Fruit fly (Drosophila melanogaster) S2 (cell line): ENCODE data around the gene Tsc1.

Source experiments
- CG8478 ChIP-seq: fragments of >200 bp; optimal IDR thresholded peaks from 2 replicates; lab custom pipeline; 2018
- CTCF ChIP-seq, 2 experiments: fragments of >200 bp; optimal IDR thresholded peaks; 2 replicates each; lab custom pipeline; 2018

Gene Tsc1

DNA sequence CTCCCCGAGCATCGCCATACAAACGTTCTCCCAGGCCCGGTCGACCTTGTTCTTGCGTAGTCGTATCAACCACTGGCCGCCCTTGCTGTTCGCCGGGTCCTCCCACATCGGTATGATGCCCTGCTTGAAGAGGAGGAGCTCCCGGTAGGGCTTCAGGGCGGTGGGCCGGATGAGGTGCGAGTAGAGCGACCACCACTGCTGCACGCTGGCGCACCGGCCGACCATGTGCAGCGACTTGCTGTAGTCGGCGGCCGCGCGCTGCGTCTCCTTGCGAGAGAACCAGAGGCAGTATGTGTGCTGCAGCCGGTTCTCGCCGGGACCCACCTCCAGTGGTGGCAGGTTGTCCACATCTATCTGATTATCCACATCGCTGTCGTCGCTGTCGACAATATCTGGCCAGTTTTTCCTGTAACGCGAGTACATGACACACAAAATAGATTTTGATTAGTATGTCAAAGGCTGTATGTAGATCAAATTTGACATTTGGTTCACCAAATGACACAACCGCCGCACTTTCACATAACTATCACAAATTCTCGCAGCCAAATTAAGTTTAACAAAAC is 23.1 kb upstream of the Tsc1 start, which contains the start of gene CG10694:
Gene CG10694, plus strand, starts transcription at position 513 of the 563 bp plus-strand sequence.
- TF ChIP-seq CG8478 (lab: Kevin White, UChicago) (no peak), CTCF (optimal IDR thresholded peaks at IDR 0.05; lab: Kevin White, UChicago) (no peak)

DNA sequence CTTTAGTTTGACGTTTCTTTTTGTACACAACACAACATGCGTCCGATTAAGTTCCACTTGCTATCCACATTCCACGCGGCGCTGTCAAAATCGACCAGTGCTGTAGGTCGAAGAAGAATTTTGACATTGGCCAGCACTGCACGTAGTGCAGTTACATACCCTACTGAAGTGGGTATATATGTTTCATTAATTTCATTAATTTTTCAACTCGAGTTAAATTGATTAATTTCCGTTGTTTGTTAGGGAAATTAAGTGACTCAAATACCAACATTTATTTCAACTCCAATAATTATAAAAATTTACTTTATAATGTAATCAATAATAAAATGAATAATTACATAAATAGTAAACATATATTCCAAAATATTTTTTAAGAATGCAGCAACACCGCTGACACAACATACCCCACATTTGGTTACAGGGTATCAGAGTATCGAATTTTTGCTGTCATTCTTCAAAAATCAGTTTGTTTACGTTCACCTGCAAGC is 21.2 kb upstream of the Tsc1 start, which contains the start of the genes eIF4EHP and CG18428:
Gene eIF4EHP, minus strand, starts transcription at position 59 of the 488 bp plus-strand sequence.
Gene CG18428, plus strand, starts transcription at position 435 of the 488 bp plus-strand sequence.
- TF ChIP-seq CTCF (optimal IDR thresholded peaks at IDR 0.05; lab: Kevin White, UChicago): no peak
- TF ChIP-seq CG8478 (lab: Kevin White, UChicago): no peak

DNA sequence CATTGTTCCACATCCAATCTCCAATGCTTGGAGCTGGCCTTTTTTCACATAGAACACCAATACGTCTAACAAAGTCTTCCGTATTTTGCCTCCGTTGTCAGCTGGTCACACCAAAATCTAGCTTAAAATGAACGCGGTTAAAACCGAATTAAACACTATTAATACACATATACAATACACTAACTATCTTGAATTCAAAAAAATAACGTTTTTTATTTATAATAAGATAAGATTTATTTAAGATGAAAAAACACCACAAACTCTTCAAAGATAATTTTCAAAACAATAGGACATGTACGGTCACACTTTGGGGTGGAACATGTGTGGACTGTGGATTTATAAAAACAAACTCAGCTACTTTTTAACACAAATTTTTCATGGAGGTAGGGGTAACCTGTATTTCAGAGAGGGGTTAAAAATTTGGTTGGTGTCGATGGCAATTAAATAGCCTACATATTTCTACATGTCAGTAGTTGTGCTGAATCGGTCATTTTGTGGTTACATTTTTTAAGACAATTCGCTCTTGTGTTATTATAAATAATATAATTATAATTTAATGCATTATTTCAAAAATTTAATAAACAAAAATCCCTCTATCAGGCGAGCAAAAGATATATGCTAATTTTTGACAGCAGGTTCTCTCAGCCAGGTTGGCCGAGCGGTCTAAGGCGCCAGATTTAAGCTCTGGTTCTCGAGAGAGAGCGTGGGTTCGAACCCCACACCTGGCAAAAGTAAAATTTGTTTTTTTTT is 17.6 kb upstream of the Tsc1 start, which contains the start of gene CG13605:
Gene CG13605, minus strand, starts transcription at position 70 of the 750 bp plus-strand sequence.
- no peak for TF ChIP-seq CTCF (optimal IDR thresholded peaks at IDR 0.05; lab: Kevin White, UChicago)
- no peak for TF ChIP-seq CG8478 (lab: Kevin White, UChicago)

DNA sequence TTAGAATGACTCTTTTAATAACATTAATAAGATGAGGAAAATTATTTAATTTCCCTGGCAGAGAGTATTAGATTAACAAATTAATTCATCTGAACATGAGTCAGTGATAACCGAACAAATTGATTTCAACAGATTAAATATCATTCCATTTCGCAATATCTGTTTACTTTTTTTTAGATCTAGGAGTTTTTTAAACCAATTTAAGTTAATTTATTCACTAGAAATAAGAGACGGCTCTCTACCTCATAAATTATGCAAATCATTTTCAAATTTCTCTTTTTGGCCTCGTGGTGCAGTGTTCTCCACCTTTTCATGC is 17.1 kb upstream of the Tsc1 start, which contains the start of gene Root:
Gene Root, plus strand, starts transcription at position 217 of the 316 bp plus-strand sequence.
- TF ChIP-seq CG8478 (lab: Kevin White, UChicago): no peak
- no peak for TF ChIP-seq CTCF (optimal IDR thresholded peaks at IDR 0.05; lab: Kevin White, UChicago)

DNA sequence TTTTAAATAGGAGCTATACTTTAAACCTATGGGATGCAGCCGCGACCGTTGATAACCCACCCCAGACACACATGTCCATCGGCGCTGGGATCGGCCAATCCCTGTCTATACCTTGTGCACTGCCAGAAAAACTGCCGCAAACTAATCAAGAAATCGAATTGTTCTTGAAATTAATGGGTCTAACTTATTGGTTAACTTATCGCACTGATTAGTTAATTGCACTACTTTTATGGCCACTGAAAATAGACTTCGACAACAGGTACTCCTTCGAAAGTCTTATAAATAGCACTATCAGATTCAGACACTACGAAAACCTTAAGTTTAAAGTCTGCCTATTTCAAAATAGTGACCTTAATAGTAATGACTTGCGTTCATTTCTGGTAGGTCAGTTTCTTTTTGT is 13.9 kb upstream of the Tsc1 start, which contains the start of gene CG13607:
Gene CG13607, minus strand, starts transcription at position 143 of the 400 bp plus-strand sequence.
- no peak for TF ChIP-seq CTCF (optimal IDR thresholded peaks at IDR 0.05; lab: Kevin White, UChicago)
- TF ChIP-seq CG8478 (lab: Kevin White, UChicago): no peak

DNA sequence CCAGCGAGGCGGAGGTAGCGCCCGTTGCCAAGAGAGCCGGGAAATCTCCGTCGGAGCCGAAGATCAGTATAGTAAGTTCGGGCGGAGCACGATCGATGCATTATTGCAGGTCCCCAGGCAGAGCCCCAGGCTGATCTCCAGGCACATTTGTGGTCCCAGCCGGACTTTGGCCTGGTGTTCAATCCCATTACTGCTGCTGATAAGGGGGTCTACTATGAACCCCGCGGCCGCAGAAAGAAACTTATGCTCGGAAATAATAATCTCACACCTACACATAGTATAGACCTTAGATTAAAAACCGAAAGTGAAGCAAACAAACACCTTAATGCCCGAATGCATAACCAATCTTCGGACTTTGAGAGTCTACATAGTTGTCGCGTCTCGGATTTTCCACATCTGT is 13.1 kb upstream of the Tsc1 start:
- no peak for TF ChIP-seq CTCF (optimal IDR thresholded peaks at IDR 0.05; lab: Kevin White, UChicago)
- TF ChIP-seq CG8478 (lab: Kevin White, UChicago): no peak

DNA sequence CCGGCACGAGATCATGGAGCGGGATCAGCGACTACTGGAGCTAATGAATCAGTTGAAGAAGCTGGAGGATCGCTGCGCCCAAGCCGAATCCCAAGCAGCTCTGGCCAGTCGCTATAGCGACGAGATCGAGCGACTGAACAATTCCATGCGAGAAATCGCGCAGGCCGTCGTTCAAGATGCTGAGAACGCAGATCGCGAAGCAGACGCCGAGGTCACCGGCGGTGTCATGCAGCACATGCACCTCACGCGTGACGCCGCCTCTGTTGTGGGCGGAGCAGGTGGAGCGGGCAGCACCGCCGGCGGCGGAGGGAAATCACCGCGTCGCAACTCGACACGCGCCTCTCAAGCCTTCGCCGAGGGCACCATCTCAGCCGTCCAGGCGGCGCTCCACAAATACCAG is 8.4 kb upstream of the Tsc1 start:
- no peak for TF ChIP-seq CG8478 (lab: Kevin White, UChicago)
- TF ChIP-seq CTCF (optimal IDR thresholded peaks at IDR 0.05; lab: Kevin White, UChicago): no peak

DNA sequence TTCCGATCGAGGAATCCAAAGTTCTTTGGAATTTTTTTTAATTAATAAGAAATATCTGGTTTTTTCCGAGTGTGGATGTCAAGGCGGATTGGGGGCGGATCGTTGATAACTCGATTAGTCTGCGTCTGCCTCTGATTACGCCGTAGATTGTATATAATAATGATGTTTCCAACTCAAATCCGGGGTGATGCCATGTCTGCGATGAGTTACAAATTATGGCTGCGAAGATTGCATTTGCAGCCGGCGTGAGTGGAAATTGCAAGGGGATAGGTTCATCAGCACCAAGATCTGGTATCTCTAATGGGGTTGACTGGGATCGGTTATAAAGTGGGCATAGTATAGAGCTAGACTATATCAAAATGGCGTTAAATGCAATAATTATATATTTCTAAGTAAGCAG is 7.7 kb upstream of the Tsc1 start:
- TF ChIP-seq CG8478 (lab: Kevin White, UChicago) (no peak), CTCF (optimal IDR thresholded peaks at IDR 0.05; lab: Kevin White, UChicago) (no peak)

DNA sequence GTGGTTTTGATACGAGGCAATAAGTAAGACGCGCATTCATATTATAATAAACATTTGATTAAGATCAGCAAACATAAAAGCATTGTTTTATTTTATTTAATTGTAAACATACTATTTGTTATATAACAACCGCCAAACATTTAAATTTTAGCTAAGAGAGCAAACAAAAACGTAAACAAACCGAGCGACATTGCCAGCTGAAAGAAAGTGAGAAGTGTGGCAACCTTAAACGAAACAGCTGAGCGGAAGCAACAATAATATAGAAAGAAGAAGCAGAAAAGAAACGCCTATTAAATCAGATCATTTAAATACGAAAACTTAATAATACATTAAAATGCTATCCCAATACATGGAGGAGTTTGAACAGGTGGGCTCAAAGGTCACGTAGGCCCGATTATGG is 4.5 kb downstream of the Tsc1 start, which contains the start of gene Sec10:
Gene Sec10, plus strand, starts transcription at position 252 of the 400 bp plus-strand sequence.
- no peak for TF ChIP-seq CTCF (optimal IDR thresholded peaks at IDR 0.05; lab: Kevin White, UChicago)
- no peak for TF ChIP-seq CG8478 (lab: Kevin White, UChicago)

DNA sequence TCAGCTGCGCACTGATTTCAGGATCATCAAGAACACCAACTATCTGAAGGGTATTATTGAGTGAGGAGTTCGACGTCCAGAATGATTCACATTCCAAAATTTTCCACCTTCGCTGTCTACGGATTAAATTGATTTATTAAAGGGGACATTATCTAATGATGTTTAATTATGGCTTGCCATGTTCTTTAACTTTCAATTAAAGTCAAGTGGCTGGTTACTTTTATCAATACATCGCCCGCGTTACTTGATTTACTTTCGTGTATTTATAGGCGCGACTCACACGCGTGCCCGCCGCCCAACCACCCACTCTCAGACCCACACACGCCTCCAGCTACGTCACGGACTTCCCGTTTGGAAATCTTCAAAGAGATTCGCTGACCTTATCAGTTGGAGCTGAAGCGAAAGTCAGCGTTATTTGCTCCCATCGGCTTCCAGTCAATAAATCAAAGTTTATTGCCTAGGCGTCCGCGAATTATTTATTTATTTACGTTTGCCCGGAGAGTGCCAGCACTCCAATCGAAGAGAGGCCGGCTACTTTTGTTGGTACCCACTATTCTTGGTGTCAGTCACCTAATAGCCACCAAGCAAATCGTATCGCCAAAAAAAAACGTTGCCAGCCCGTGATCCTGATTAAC is 7.3 kb downstream of the Tsc1 start, which contains the start of gene Npc2f:
Gene Npc2f, plus strand, starts transcription at position 585 of the 635 bp plus-strand sequence.
- TF ChIP-seq CG8478 (lab: Kevin White, UChicago): no peak
- TF ChIP-seq CTCF (optimal IDR thresholded peaks at IDR 0.05; lab: Kevin White, UChicago): no peak

DNA sequence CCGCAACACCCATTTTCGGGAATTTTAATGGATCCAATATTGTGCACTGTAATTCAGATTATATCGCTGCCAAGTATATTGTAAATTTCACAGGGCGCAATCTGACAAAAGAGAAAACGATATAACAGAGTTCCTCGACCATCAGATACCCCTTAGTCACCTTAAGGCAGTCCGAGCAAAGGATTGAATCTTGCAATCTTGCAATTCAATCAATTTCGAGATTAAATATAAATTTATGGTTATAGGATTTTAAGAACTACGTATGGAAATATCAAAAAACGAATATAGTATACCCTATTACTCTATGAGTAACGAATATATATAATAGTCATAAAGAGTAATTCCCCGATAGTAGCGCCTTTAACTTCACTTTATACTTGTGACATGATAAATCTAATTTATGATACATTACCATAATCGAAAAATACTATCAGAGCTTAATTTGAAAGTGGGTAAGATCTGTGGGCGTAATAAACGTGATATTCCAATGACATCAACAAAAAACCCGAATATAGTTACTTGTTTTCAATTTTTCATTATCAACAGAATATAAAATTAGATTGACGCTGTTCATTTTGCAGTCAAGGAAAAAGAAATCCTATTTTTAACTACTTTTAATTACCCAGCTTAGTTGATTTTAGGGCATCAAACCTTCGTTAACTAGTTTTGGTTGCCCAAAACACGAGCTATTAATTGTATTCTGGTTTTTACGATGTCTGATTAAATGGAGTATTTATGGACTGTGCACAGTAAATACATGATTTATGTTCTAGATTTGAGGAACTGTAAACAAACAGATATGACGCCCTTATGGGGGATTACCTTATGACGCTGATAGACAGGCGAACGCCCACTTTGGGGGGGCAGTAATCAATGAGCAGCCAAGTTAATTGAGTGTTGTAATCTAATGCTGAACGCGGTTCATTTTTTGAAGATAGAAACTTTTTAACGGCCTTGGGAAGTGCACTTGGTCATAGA is 8.7 kb downstream of the Tsc1 start:
- TF ChIP-seq CG8478 (lab: Kevin White, UChicago): no peak
- no peak for TF ChIP-seq CTCF (optimal IDR thresholded peaks at IDR 0.05; lab: Kevin White, UChicago)

DNA sequence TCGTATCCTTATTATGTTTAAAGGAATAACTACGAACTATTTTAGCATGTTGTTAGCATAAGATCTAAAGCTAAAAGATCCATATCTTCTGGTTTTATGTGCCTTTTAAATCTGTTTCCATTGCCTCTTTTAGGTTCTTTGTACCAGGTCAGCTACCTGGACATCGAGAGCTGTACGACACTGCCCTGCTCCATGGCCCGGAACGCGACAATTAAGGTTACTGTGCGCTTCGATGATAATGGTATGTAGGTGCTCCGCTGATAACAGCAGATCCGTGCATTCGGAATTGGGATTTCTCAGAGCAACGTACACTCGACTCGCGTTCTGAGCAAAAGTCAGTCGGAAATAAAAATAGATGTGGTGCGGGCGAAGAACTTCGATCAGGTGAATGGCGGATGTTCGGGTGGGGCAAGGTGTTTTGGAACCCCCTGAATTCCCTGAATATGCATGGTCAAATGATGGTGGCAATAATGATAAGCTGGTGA is 9.6 kb downstream of the Tsc1 start:
- no peak for TF ChIP-seq CTCF (optimal IDR thresholded peaks at IDR 0.05; lab: Kevin White, UChicago)
- TF ChIP-seq CG8478 (lab: Kevin White, UChicago): no peak

DNA sequence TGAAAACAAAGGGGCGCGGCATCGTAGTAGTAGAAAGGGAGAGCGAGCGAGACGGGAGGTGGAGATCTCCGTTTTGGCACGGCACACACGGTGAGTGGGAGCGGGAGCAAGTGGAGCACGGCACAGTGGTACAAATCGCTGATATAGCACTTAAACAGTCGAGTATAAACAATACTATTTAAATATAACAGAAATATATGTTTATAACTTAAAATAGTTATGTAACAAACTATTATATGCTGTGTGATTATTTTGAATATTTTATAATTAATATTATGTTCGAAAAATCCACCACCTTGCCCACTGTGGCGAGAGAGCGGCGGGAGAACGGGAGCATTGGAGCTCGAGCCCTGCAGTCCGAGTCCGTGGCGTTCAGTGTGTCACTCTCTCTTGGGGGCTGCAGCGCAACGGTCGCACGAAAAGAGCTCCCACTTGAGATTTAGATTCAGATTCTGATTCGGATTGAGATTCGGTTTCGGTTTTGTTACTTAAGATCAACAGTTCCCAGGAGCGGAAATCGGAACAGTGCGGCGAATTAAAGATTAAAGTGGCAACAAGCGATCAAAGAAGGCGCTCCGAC is 11.0 kb downstream of the Tsc1 start, which contains the start of gene Kal1:
Gene Kal1, plus strand, starts transcription at position 383 of the 580 bp plus-strand sequence.
- TF ChIP-seq CTCF (optimal IDR thresholded peaks at IDR 0.05; lab: Kevin White, UChicago) (no peak), CG8478 (lab: Kevin White, UChicago) (no peak)
